Worm (Caenorhabditis elegans) whole organism, young adult: Measurements from ENCODE around the gene srw-41.

Source experiments
- B0336.3 ChIP-seq: fragments of 200-800 bp; sonication (Bioruptor generic); IDR thresholded peaks from 2 replicates; pipeline ENCODE4 v1.3.6; 2022; ENCODE audit warnings: missing genetic modification characterization, missing compliant biosample characterization
- D2030.7 ChIP-seq: fragments of 200-800 bp; sonication (Bioruptor generic); IDR thresholded peaks from 2 replicates; pipeline ENCODE4 v1.3.6; 2022; ENCODE audit warnings: missing genetic modification reagents, missing genetic modification characterization, missing compliant biosample characterization
- F23B12.7 ChIP-seq: sonication (generic microtip); optimal IDR thresholded peaks from 2 replicates; lab custom pipeline; 2017; ENCODE audit warnings: missing genetic modification characterization, mild to moderate bottlenecking, missing compliant biosample characterization, antibody characterized with exemption, moderate library complexity; ENCODE audit not compliant: insufficient read depth
- F33H1.4 ChIP-seq: fragments of 200-800 bp; sonication (Bioruptor generic); IDR thresholded peaks from 2 replicates; pipeline ENCODE4 v1.3.6; 2022; ENCODE audit warnings: missing genetic modification reagents, missing genetic modification characterization, missing compliant biosample characterization
- F49E8.2 ChIP-seq: sonication (generic microtip); optimal IDR thresholded peaks from 3 replicates; lab custom pipeline; 2017; ENCODE audit warnings: missing genetic modification characterization, mild to moderate bottlenecking, missing compliant biosample characterization, antibody characterized with exemption, moderate library complexity; ENCODE audit not compliant: insufficient read depth
- F57C9.4 ChIP-seq: sonication (generic microtip); optimal IDR thresholded peaks from 2 replicates; lab custom pipeline; 2017; ENCODE audit warnings: mild to moderate bottlenecking, missing genetic modification characterization, missing compliant biosample characterization
- K12H6.12 ChIP-seq: fragments of 200-800 bp; sonication (Bioruptor generic); optimal IDR thresholded peaks from 2 replicates; lab custom pipeline; 2018; ENCODE audit warnings: mild to moderate bottlenecking, missing genetic modification characterization, missing compliant biosample characterization
- Y56A3A.18 ChIP-seq: fragments of 200-800 bp; sonication (Bioruptor generic); IDR thresholded peaks from 2 replicates; pipeline ENCODE4 v1.3.6; 2022; ENCODE audit warnings: missing genetic modification reagents, missing genetic modification characterization, missing compliant biosample characterization
- akir-1 ChIP-seq: fragments of 200-800 bp; sonication (Bioruptor generic); optimal IDR thresholded peaks from 2 replicates; lab custom pipeline; 2018; ENCODE audit warnings: mild to moderate bottlenecking, missing genetic modification characterization, moderate library complexity, missing compliant biosample characterization
- attf-3 ChIP-seq: fragments of 200-800 bp; sonication (Bioruptor generic); conservative IDR thresholded peaks from 2 replicates; pipeline ENCODE4 v1.3.6; 2022; ENCODE audit warnings: missing genetic modification reagents, missing genetic modification characterization, missing compliant biosample characterization
- attf-6 ChIP-seq: fragments of 200-800 bp; sonication (Bioruptor generic); IDR thresholded peaks from 2 replicates; pipeline ENCODE4 v1.3.6; 2022; ENCODE audit warnings: missing genetic modification reagents, missing genetic modification characterization, missing compliant biosample characterization
- bed-1 ChIP-seq: fragments of 200-800 bp; sonication (Bioruptor generic); IDR thresholded peaks from 2 replicates; pipeline ENCODE4 v1.3.6; 2022; ENCODE audit warnings: missing genetic modification reagents, missing genetic modification characterization, missing compliant biosample characterization
- ceh-100 ChIP-seq: fragments of 200-800 bp; sonication (Bioruptor generic); IDR thresholded peaks from 2 replicates; pipeline ENCODE4 v1.3.6; 2022; ENCODE audit warnings: missing genetic modification reagents, missing genetic modification characterization, missing compliant biosample characterization
- ceh-58 ChIP-seq: fragments of 200-800 bp; sonication (Bioruptor generic); IDR thresholded peaks from 2 replicates; pipeline ENCODE4 v1.3.6; 2022; ENCODE audit warnings: missing genetic modification characterization, missing compliant biosample characterization
- ets-4 ChIP-seq: fragments of 200-800 bp; sonication (Bioruptor generic); optimal IDR thresholded peaks from 2 replicates; lab custom pipeline; 2018; ENCODE audit warnings: mild to moderate bottlenecking, missing genetic modification characterization, missing compliant biosample characterization
- fkh-3 ChIP-seq: sonication (generic microtip); optimal IDR thresholded peaks from 2 replicates; lab custom pipeline; 2016; ENCODE audit warnings: mild to moderate bottlenecking, missing genetic modification characterization, missing compliant biosample characterization
- hlh-12 ChIP-seq: sonication (generic microtip); optimal IDR thresholded peaks from 2 replicates; lab custom pipeline; 2016; ENCODE audit warnings: missing genetic modification characterization, missing compliant biosample characterization
- hmg-1.2 ChIP-seq: fragments of 200-800 bp; sonication (Bioruptor generic); IDR thresholded peaks from 2 replicates; pipeline ENCODE4 v1.3.6; 2022; ENCODE audit warnings: missing genetic modification reagents, missing genetic modification characterization, missing compliant biosample characterization
- hmg-20 ChIP-seq: fragments of 200-800 bp; sonication (Bioruptor generic); IDR thresholded peaks from 2 replicates; pipeline ENCODE4 v1.3.6; 2022; ENCODE audit warnings: missing genetic modification reagents, missing genetic modification characterization, missing compliant biosample characterization
- hsf-1 ChIP-seq: fragments of 200-800 bp; sonication (Bioruptor generic); IDR thresholded peaks from 2 replicates; pipeline ENCODE4 v1.3.6; 2022; ENCODE audit warnings: missing genetic modification reagents, missing genetic modification characterization, missing compliant biosample characterization
- lag-1 ChIP-seq: fragments of 200-800 bp; sonication (Bioruptor generic); IDR thresholded peaks from 2 replicates; pipeline ENCODE4 v1.3.6; 2022; ENCODE audit warnings: missing genetic modification reagents, missing genetic modification characterization, missing compliant biosample characterization
- lir-1 ChIP-seq: fragments of 200-800 bp; sonication (Bioruptor generic); conservative IDR thresholded peaks from 2 replicates; pipeline ENCODE4 v1.3.6; 2022; ENCODE audit warnings: missing genetic modification reagents, missing genetic modification characterization, missing compliant biosample characterization
- madf-10 ChIP-seq: sonication (generic microtip); optimal IDR thresholded peaks from 2 replicates; lab custom pipeline; 2016; ENCODE audit warnings: mild to moderate bottlenecking, missing genetic modification characterization, missing compliant biosample characterization
- mxl-1 ChIP-seq: sonication (generic microtip); optimal IDR thresholded peaks from 2 replicates; lab custom pipeline; 2016; ENCODE audit warnings: missing genetic modification characterization, missing compliant biosample characterization
- nhr-120 ChIP-seq: fragments of 200-800 bp; sonication (Bioruptor generic); IDR thresholded peaks from 2 replicates; pipeline ENCODE4 v1.3.6; 2022; ENCODE audit warnings: missing genetic modification characterization, missing compliant biosample characterization
- pbrm-1 ChIP-seq: fragments of 200-800 bp; sonication (Bioruptor generic); IDR thresholded peaks from 2 replicates; pipeline ENCODE4 v1.3.6; 2022; ENCODE audit warnings: missing genetic modification reagents, missing genetic modification characterization, missing compliant biosample characterization
- rcor-1 ChIP-seq: fragments of 200-800 bp; sonication (Bioruptor generic); IDR thresholded peaks from 2 replicates; pipeline ENCODE4 v1.3.6; 2022; ENCODE audit warnings: missing genetic modification reagents, missing genetic modification characterization, missing compliant biosample characterization
- sdz-38 ChIP-seq: sonication (generic microtip); optimal IDR thresholded peaks from 2 replicates; lab custom pipeline; 2016; ENCODE audit warnings: missing genotype, missing genetic modification characterization, missing compliant biosample characterization
- snpc-1.3 ChIP-seq: sonication (generic microtip); optimal IDR thresholded peaks from 2 replicates; lab custom pipeline; 2017; ENCODE audit warnings: missing genetic modification characterization, mild to moderate bottlenecking, missing compliant biosample characterization, antibody characterized with exemption, moderate library complexity, missing genotype, missing genetic modification reagents; ENCODE audit not compliant: insufficient read depth
- snpc-3.4 ChIP-seq: sonication (generic microtip); optimal IDR thresholded peaks from 2 replicates; lab custom pipeline; 2017; ENCODE audit warnings: missing genetic modification characterization, mild to moderate bottlenecking, missing compliant biosample characterization, antibody characterized with exemption, moderate library complexity, missing genotype, missing genetic modification reagents
- snpc-4 ChIP-seq, 5 experiments: fragments of 150-350 bp in 1 of 5; sonication (generic microtip) in 4 of 5; optimal IDR thresholded peaks; 2 replicates each; lab custom pipeline; 2014 to 2018; ENCODE audit warnings: missing genetic modification characterization in 5 of 5, missing biosample characterization in 3 of 5, antibody characterized with exemption in 2 of 5, mild to moderate bottlenecking in 2 of 5, missing compliant biosample characterization in 2 of 5, missing genotype in 2 of 5, moderate library complexity in 2 of 5, missing genetic modification reagents in 1 of 5
- xnd-1 ChIP-seq: sonication (generic microtip); optimal IDR thresholded peaks from 2 replicates; lab custom pipeline; 2016; ENCODE audit warnings: missing genotype, missing genetic modification reagents, missing genetic modification characterization, missing compliant biosample characterization
- ztf-18 ChIP-seq: sonication (generic microtip); optimal IDR thresholded peaks from 2 replicates; lab custom pipeline; 2016; ENCODE audit warnings: missing genotype, mild to moderate bottlenecking, missing genetic modification characterization, missing compliant biosample characterization
- ztf-26 ChIP-seq: sonication (generic microtip); optimal IDR thresholded peaks from 2 replicates; lab custom pipeline; 2017; ENCODE audit warnings: missing genetic modification characterization, missing compliant biosample characterization
- ztf-28 ChIP-seq: fragments of 200-800 bp; sonication (Bioruptor generic); IDR thresholded peaks from 2 replicates; pipeline ENCODE4 v1.3.6; 2022; ENCODE audit warnings: missing genetic modification reagents, missing genetic modification characterization, missing compliant biosample characterization
- ztf-3 ChIP-seq: fragments of 200-800 bp; sonication (Bioruptor generic); optimal IDR thresholded peaks from 2 replicates; lab custom pipeline; 2018; ENCODE audit warnings: mild to moderate bottlenecking, missing genetic modification characterization, missing compliant biosample characterization

Gene srw-41

ce11 chrV:16706549-16706948 is 9.3 kb downstream of the srw-41 start, which contains the start of gene clec-9:
Gene clec-9, minus strand, starts transcription at chrV:16706649.
- TF ChIP-seq ztf-3 (GFP tag; lab: Kevin White, UChicago) (no peak), attf-6 (GFP tag; lab: Robert Waterston, UW) (no peak), attf-3 (GFP tag; lab: Robert Waterston, UW) (no peak), K12H6.12 (tag; lab: Kevin White, UChicago) (no peak), ceh-58 (GFP tag; lab: Robert Waterston, UW) (no peak), nhr-120 (GFP tag; lab: Robert Waterston, UW) (no peak), lag-1 (no peak), ztf-18 (tag; lab: Kevin White, UChicago) (no peak), B0336.3 (GFP tag; lab: Robert Waterston, UW) (no peak), fkh-3 (tag; lab: Kevin White, UChicago) (no peak), madf-10 (tag; lab: Kevin White, UChicago) (no peak), bed-1 (GFP tag; lab: Robert Waterston, UW) (no peak)

- TF ChIP-seq ztf-26 (tag; lab: Kevin White, UChicago) (no peak), ceh-58 (GFP tag; lab: Robert Waterston, UW) (no peak), hmg-20 (GFP tag; lab: Robert Waterston, UW) (no peak), hlh-12 (no peak), F49E8.2 (tag; lab: Kevin White, UChicago) (no peak), pbrm-1 (GFP tag; lab: Robert Waterston, UW) (no peak), bed-1 (GFP tag; lab: Robert Waterston, UW) (no peak), lag-1 (no peak), Y56A3A.18 (GFP tag; lab: Robert Waterston, UW) (no peak), snpc-1.3 (tag; lab: Kevin White, UChicago) (no peak), ets-4 (no peak), xnd-1 (tag; lab: Kevin White, UChicago) (no peak), K12H6.12 (tag; lab: Kevin White, UChicago) (no peak), hsf-1 (no peak), hmg-1.2 (no peak), ceh-100 (no peak), sdz-38 (tag; lab: Kevin White, UChicago) (no peak)
Measured at ce11 chrV:16713797-16714196, 16.5 kb downstream of the srw-41 start.

ce11 chrV:16716574-16716973 is 19.3 kb downstream of the srw-41 start, which contains the start of gene srh-137:
Gene srh-137, minus strand, starts transcription at chrV:16716674.
- no peak for TF ChIP-seq snpc-3.4 (tag; lab: Kevin White, UChicago)
- no peak for TF ChIP-seq ztf-28 (GFP tag; lab: Robert Waterston, UW)
- TF ChIP-seq snpc-4 (GFP tag; optimal IDR thresholded peaks at IDR 0.05; lab: Kevin White, UChicago): no peak
- no peak for TF ChIP-seq snpc-4 (tag; optimal IDR thresholded peaks at IDR 0.05; lab: Kevin White, UChicago)
- TF ChIP-seq mxl-1 (tag; lab: Kevin White, UChicago): no peak

ce11 chrV:16723744-16724143 is 26.5 kb downstream of the srw-41 start, which contains the start of gene nhr-112:
Gene nhr-112, minus strand, starts transcription at chrV:16723844.
- no peak for TF ChIP-seq F23B12.7 (tag; lab: Kevin White, UChicago)
- no peak for TF ChIP-seq lir-1
- TF ChIP-seq F33H1.4 (GFP tag; lab: Robert Waterston, UW): no peak
- TF ChIP-seq rcor-1: no peak
- no peak for TF ChIP-seq akir-1 (GFP tag; lab: Kevin White, UChicago)
- TF ChIP-seq D2030.7: no peak
- no peak for TF ChIP-seq hlh-12
- no peak for TF ChIP-seq snpc-4 (GFP tag; optimal IDR thresholded peaks at IDR 0.05; lab: Kevin White, UChicago)
- no peak for TF ChIP-seq snpc-4 (tag; optimal IDR thresholded peaks at IDR 0.05; lab: Kevin White, UChicago)
- no peak for TF ChIP-seq F57C9.4 (tag; lab: Kevin White, UChicago)
